Worm (Caenorhabditis elegans) whole organism, late embryonic: ENCODE results near the gene Y102A11A.9.

Experiments
- C38D4.7 ChIP-seq: fragments of 200-800 bp; sonication (Bioruptor generic); optimal IDR thresholded peaks from 2 replicates; lab custom pipeline; 2018; ENCODE audit warnings: mild to moderate bottlenecking, missing genetic modification characterization, moderate library complexity, missing compliant biosample characterization
- F13H6.1 ChIP-seq: sonication (generic microtip); optimal IDR thresholded peaks from 2 replicates; lab custom pipeline; 2016; ENCODE audit warnings: missing genetic modification characterization, missing compliant biosample characterization
- T23F11.4 ChIP-seq: fragments of 200-800 bp; sonication (Bioruptor generic); optimal IDR thresholded peaks from 2 replicates; lab custom pipeline; 2018; ENCODE audit warnings: mild to moderate bottlenecking, missing genetic modification characterization, missing compliant biosample characterization
- ahr-1 ChIP-seq: sonication (generic microtip); optimal IDR thresholded peaks from 2 replicates; lab custom pipeline; 2016; ENCODE audit warnings: missing genetic modification characterization, missing compliant biosample characterization
- ceh-14 ChIP-seq: sonication (generic microtip); optimal IDR thresholded peaks from 2 replicates; lab custom pipeline; 2016; ENCODE audit warnings: missing genotype, missing genetic modification characterization, missing compliant biosample characterization
- ceh-18 ChIP-seq: sonication (generic microtip); optimal IDR thresholded peaks from 2 replicates; lab custom pipeline; 2016; ENCODE audit warnings: missing genetic modification characterization, missing compliant biosample characterization
- ceh-24 ChIP-seq: sonication (generic microtip); optimal IDR thresholded peaks from 2 replicates; lab custom pipeline; 2016; ENCODE audit warnings: mild to moderate bottlenecking, missing genetic modification characterization, missing compliant biosample characterization
- ceh-31 ChIP-seq: sonication (generic microtip); optimal IDR thresholded peaks from 2 replicates; lab custom pipeline; 2016; ENCODE audit warnings: missing genetic modification characterization, missing compliant biosample characterization
- ceh-45 ChIP-seq: fragments of 200-800 bp; sonication (Bioruptor generic); IDR thresholded peaks from 2 replicates; pipeline ENCODE4 v1.3.6; 2022; ENCODE audit warnings: missing genetic modification reagents, missing genetic modification characterization, missing compliant biosample characterization
- ceh-48 ChIP-seq: sonication (generic microtip); optimal IDR thresholded peaks from 2 replicates; lab custom pipeline; 2016; ENCODE audit warnings: missing genetic modification characterization, inconsistent platforms, missing compliant biosample characterization
- ceh-6 ChIP-seq: fragments of 200-800 bp; sonication (Bioruptor generic); optimal IDR thresholded peaks from 2 replicates; lab custom pipeline; 2018; ENCODE audit warnings: mild to moderate bottlenecking, missing genetic modification characterization, missing compliant biosample characterization
- che-1 ChIP-seq: sonication (generic microtip); optimal IDR thresholded peaks from 2 replicates; lab custom pipeline; 2016; ENCODE audit warnings: mild to moderate bottlenecking, missing genetic modification characterization, missing compliant biosample characterization
- dve-1 ChIP-seq: sonication (generic microtip); optimal IDR thresholded peaks from 2 replicates; lab custom pipeline; 2017; ENCODE audit warnings: antibody characterized with exemption, mild to moderate bottlenecking, missing genetic modification characterization, missing compliant biosample characterization
- elt-2 ChIP-seq: sonication (generic microtip); optimal IDR thresholded peaks from 2 replicates; lab custom pipeline; 2016; ENCODE audit warnings: missing genetic modification reagents, missing genetic modification characterization, missing compliant biosample characterization
- eyg-1 ChIP-seq: sonication (generic microtip); optimal IDR thresholded peaks from 2 replicates; lab custom pipeline; 2016; ENCODE audit warnings: missing genotype, missing genetic modification characterization, missing compliant biosample characterization
- fax-1 ChIP-seq: sonication (generic microtip); optimal IDR thresholded peaks from 2 replicates; lab custom pipeline; 2016; ENCODE audit warnings: missing genotype, missing genetic modification characterization, missing compliant biosample characterization
- fkh-6 ChIP-seq: sonication (generic microtip); optimal IDR thresholded peaks from 2 replicates; lab custom pipeline; 2016; ENCODE audit warnings: missing genetic modification characterization, missing compliant biosample characterization
- hlh-15 ChIP-seq: sonication (generic microtip); optimal IDR thresholded peaks from 2 replicates; lab custom pipeline; 2016; ENCODE audit warnings: missing genetic modification characterization, missing compliant biosample characterization
- hlh-6 ChIP-seq: sonication (generic microtip); optimal IDR thresholded peaks from 2 replicates; lab custom pipeline; 2016; ENCODE audit warnings: missing genotype, missing genetic modification characterization, missing compliant biosample characterization
- hlh-8 ChIP-seq: sonication (generic microtip); optimal IDR thresholded peaks from 2 replicates; lab custom pipeline; 2016; ENCODE audit warnings: missing genotype, missing genetic modification characterization, missing compliant biosample characterization
- madf-2 ChIP-seq: sonication (generic microtip); optimal IDR thresholded peaks from 2 replicates; lab custom pipeline; 2017; ENCODE audit warnings: missing genetic modification characterization, missing compliant biosample characterization
- mec-3 ChIP-seq: sonication (generic microtip); optimal IDR thresholded peaks from 2 replicates; lab custom pipeline; 2016; ENCODE audit warnings: borderline replicate concordance, missing genetic modification characterization, missing compliant biosample characterization
- nhr-232 ChIP-seq: sonication (generic microtip); optimal IDR thresholded peaks from 2 replicates; lab custom pipeline; 2016; ENCODE audit warnings: missing genetic modification characterization, missing compliant biosample characterization
- pax-1 ChIP-seq: fragments of 150-350 bp; optimal IDR thresholded peaks from 2 replicates; lab custom pipeline; 2014; ENCODE audit warnings: missing biosample characterization, missing genetic modification characterization
- pha-2 ChIP-seq: sonication (generic microtip); optimal IDR thresholded peaks from 2 replicates; lab custom pipeline; 2017; ENCODE audit warnings: mild to moderate bottlenecking, missing genetic modification characterization, missing compliant biosample characterization
- pha-4 ChIP-seq: fragments of 150-350 bp; optimal IDR thresholded peaks from 2 replicates; lab custom pipeline; 2018; ENCODE audit warnings: missing biosample characterization, missing genetic modification reagents, missing genetic modification characterization
- pqm-1 ChIP-seq: sonication (generic microtip); optimal IDR thresholded peaks from 2 replicates; lab custom pipeline; 2016; ENCODE audit warnings: missing genetic modification characterization, missing compliant biosample characterization
- pros-1 ChIP-seq: fragments of 150-350 bp; optimal IDR thresholded peaks from 2 replicates; lab custom pipeline; 2014; ENCODE audit warnings: missing biosample characterization, missing genetic modification reagents, missing genetic modification characterization
- ref-2 ChIP-seq: sonication (generic microtip); optimal IDR thresholded peaks from 2 replicates; lab custom pipeline; 2016; ENCODE audit warnings: missing genetic modification characterization, missing compliant biosample characterization
- rnt-1 ChIP-seq: sonication (generic microtip); optimal IDR thresholded peaks from 2 replicates; lab custom pipeline; 2016; ENCODE audit warnings: missing genetic modification characterization, missing compliant biosample characterization
- sdc-2 ChIP-seq: sonication (generic microtip); optimal IDR thresholded peaks from 2 replicates; lab custom pipeline; 2016; ENCODE audit warnings: missing genotype, missing genetic modification characterization, missing compliant biosample characterization
- sox-2 ChIP-seq: fragments of 200-800 bp; sonication (Bioruptor generic); IDR thresholded peaks from 2 replicates; pipeline ENCODE4 v1.3.6; 2022; ENCODE audit warnings: missing genetic modification reagents, missing genetic modification characterization, missing compliant biosample characterization
- sox-4 ChIP-seq: sonication (generic microtip); optimal IDR thresholded peaks from 2 replicates; lab custom pipeline; 2017; ENCODE audit warnings: mild to moderate bottlenecking, missing genetic modification characterization, inconsistent platforms, missing compliant biosample characterization
- tbx-2 ChIP-seq: sonication (generic microtip); optimal IDR thresholded peaks from 2 replicates; lab custom pipeline; 2016; ENCODE audit warnings: missing genetic modification characterization, missing compliant biosample characterization
- unc-42 ChIP-seq: sonication (generic microtip); optimal IDR thresholded peaks from 2 replicates; lab custom pipeline; 2016; ENCODE audit warnings: missing genotype, missing genetic modification characterization, missing compliant biosample characterization
- unc-55 ChIP-seq: sonication (generic microtip); optimal IDR thresholded peaks from 2 replicates; lab custom pipeline; 2017; ENCODE audit warnings: missing biosample characterization, missing genetic modification reagents, missing genetic modification characterization
- zip-5 ChIP-seq: sonication (generic microtip); optimal IDR thresholded peaks from 2 replicates; lab custom pipeline; 2016; ENCODE audit warnings: missing genetic modification characterization, missing compliant biosample characterization

Y102A11A.9 gene

DNA sequence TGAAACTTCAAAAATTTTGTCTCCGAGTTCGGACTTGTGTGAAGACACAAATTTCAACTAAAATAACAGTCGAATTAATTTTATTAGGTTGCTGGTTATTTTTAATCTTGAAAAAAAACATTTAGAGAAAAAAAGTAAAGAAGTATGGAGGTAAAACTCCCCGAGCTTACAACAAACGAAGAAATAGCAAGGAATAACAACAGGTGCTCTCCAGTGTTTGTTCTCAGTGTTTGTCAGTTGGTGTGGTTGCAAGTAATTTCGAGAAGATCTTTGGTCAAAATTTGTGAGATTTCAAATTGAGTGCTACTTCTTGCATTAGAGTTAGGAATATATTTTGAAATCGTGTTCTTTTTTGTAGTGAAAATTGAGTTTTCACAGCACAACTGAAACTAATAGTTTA, 28.1 kb upstream of the Y102A11A.9 start:
- TF ChIP-seq pqm-1 (tag; lab: Kevin White, UChicago) (no peak), pha-2 (tag; lab: Kevin White, UChicago) (no peak), unc-55 (no peak), ceh-45 (GFP tag; lab: Robert Waterston, UW) (no peak), elt-2 (tag; lab: Kevin White, UChicago) (no peak), ceh-6 (no peak), ahr-1 (tag; lab: Kevin White, UChicago) (no peak), eyg-1 (tag; lab: Kevin White, UChicago) (no peak), F13H6.1 (tag; lab: Kevin White, UChicago) (no peak), pax-1 (no peak), rnt-1 (tag; lab: Kevin White, UChicago) (no peak), ceh-18 (tag; lab: Kevin White, UChicago) (no peak), ref-2 (tag; lab: Kevin White, UChicago) (no peak), madf-2 (tag; lab: Kevin White, UChicago) (no peak), dve-1 (tag; lab: Kevin White, UChicago) (no peak), ceh-24 (tag; lab: Kevin White, UChicago) (no peak), pros-1 (tag; lab: Kevin White, UChicago) (no peak), nhr-232 (no peak), C38D4.7 (no peak)

DNA sequence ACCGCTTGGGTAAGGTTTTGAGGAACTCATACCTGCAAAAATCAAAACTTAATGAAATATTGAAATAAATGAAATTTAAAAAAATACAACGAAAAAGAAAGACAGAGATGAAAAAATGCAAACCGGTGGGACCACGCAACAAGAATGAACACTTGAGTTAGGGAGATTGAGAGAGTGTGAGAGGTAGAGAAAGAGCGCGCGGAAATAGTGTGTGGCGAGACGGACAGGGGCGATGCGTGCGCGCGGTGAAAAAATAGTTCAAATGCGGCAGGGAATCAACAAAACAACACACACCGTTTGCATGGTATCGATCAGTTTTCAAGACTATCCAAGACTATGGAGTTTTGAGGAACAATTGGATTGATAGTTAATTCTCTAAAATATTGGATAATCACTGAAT, 23.4 kb upstream of the Y102A11A.9 start, which contains the start of gene meg-3:
TSS of gene meg-3 (minus strand) at position 32 of the 400 bp plus-strand sequence.
- TF ChIP-seq hlh-6 (tag; lab: Kevin White, UChicago) (no peak), sdc-2 (tag; lab: Kevin White, UChicago) (peak; percentile 9)
- TF ChIP-seq, all 69 proteins: peak for 1

DNA sequence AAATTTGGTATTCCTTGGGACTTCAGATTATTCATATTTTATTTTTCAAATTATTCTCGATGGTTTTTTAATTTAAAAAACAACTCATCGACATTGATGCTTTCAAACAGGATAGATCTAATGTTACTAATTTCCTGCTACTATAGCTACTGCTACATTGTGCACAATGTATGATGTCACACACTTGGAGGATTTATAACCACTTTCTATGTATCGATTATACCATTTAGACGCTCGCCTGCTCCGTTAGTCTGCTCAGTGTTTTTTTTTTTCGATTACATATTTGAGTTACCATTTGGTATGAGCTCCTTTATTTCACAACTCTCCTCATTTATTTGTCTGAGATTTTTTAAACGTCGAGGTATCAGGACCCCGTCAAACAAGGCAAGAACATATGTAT, 22.5 kb upstream of the Y102A11A.9 start, which contains the start of gene Y40A1A.2:
TSS of gene Y40A1A.2 (plus strand) at position 301 of the 400 bp plus-strand sequence.
- TF ChIP-seq tbx-2 (tag; lab: Kevin White, UChicago) (no peak), pha-4 (tag; lab: Kevin White, UChicago) (no peak), T23F11.4 (GFP tag; lab: Kevin White, UChicago) (no peak), sox-4 (tag; lab: Kevin White, UChicago) (no peak), pha-2 (tag; lab: Kevin White, UChicago) (no peak), pqm-1 (tag; lab: Kevin White, UChicago) (no peak), fax-1 (tag; lab: Kevin White, UChicago) (no peak), zip-5 (no peak), mec-3 (no peak), che-1 (no peak), fkh-6 (tag; lab: Kevin White, UChicago) (no peak), C38D4.7 (no peak), ceh-14 (tag; lab: Kevin White, UChicago) (no peak), hlh-15 (tag; lab: Kevin White, UChicago) (no peak), ceh-48 (tag; lab: Kevin White, UChicago) (no peak), ceh-24 (tag; lab: Kevin White, UChicago) (no peak), ceh-6 (no peak)

DNA sequence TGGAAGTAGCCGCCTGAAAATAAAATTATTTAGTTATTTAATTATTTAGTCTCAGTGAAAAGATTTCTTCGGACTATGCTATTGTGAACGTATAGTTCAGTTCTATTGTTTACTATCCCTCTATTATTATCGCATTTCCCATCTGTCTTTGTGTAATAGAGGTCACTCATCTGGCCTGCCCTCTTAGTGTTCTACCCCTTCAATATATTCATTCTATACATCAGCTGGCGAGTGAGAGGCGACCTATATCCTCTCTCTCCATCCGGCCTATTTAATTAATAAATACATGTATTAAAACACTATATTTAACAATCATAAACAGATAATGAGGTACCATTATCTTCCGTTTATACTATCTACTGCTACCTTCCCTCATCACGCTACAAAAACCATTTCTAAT, 16.9 kb upstream of the Y102A11A.9 start:
- peak; percentile 27 for TF ChIP-seq hlh-8 (tag; lab: Kevin White, UChicago)
- peak; percentile 90 for TF ChIP-seq sox-2 (GFP tag; lab: Robert Waterston, UW)
- TF ChIP-seq ceh-31 (tag; lab: Kevin White, UChicago), result peak; percentile 1
- peak; percentile 14 for TF ChIP-seq unc-42 (tag; lab: Kevin White, UChicago)
